Fruit fly (Drosophila melanogaster) whole organism, embryonic: ENCODE data around the gene Pif1B.

ENCODE experiments used
- Antp ChIP-seq: fragments of 200-800 bp; sonication (Bioruptor generic); optimal IDR thresholded peaks from 3 replicates; lab custom pipeline; 2016; ENCODE audit warnings: missing biosample characterization, missing genetic modification characterization
- Asciz ChIP-seq: fragments of 200-800 bp; sonication (Bioruptor generic); optimal IDR thresholded peaks from 2 replicates; lab custom pipeline; 2017; ENCODE audit warnings: missing biosample characterization, mild to moderate bottlenecking, missing genetic modification characterization, missing genetic modification reagents
- B-H2 ChIP-seq: fragments of 200-800 bp; sonication (Bioruptor generic); optimal IDR thresholded peaks from 2 replicates; lab custom pipeline; 2018; ENCODE audit warnings: missing biosample characterization, mild to moderate bottlenecking, missing genetic modification characterization
- CG11093 ChIP-seq: fragments of 200-800 bp; sonication (Bioruptor generic); IDR thresholded peaks from 3 replicates; pipeline ENCODE4 v1.3.6; 2022; ENCODE audit warnings: missing biosample characterization, missing genetic modification characterization
- CG12391 ChIP-seq: fragments of 200-800 bp; sonication (Bioruptor generic); optimal IDR thresholded peaks from 3 replicates; lab custom pipeline; 2018; ENCODE audit warnings: missing biosample characterization, mild to moderate bottlenecking, missing genetic modification characterization, moderate library complexity
- CG13775 ChIP-seq: fragments of 200-800 bp; sonication (Bioruptor generic); optimal IDR thresholded peaks from 3 replicates; lab custom pipeline; 2017; ENCODE audit warnings: missing biosample characterization, mild to moderate bottlenecking, missing genetic modification characterization
- CG15514 ChIP-seq: fragments of 200-800 bp; sonication (Bioruptor generic); optimal IDR thresholded peaks from 3 replicates; lab custom pipeline; 2017; ENCODE audit warnings: missing biosample characterization, missing genetic modification characterization, mild to moderate bottlenecking, moderate library complexity, missing genetic modification reagents
- CG1602 ChIP-seq: fragments of 200-800 bp; sonication (Bioruptor generic); optimal IDR thresholded peaks from 3 replicates; lab custom pipeline; 2016; ENCODE audit warnings: missing biosample characterization, missing genetic modification characterization
- CG16813 ChIP-seq: fragments of 200-800 bp; sonication (Bioruptor generic); IDR thresholded peaks from 3 replicates; pipeline ENCODE4 v1.3.6; 2022; ENCODE audit warnings: missing biosample characterization, missing genetic modification characterization; ENCODE audit not compliant: partially characterized antibody
- CG1792 ChIP-seq: fragments of 200-800 bp; sonication (Bioruptor generic); optimal IDR thresholded peaks from 2 replicates; lab custom pipeline; 2016; ENCODE audit warnings: missing biosample characterization, missing genetic modification characterization
- CG30020 ChIP-seq: fragments of 200-800 bp; optimal IDR thresholded peaks from 2 replicates; lab custom pipeline; 2019; ENCODE audit warnings: missing biosample characterization, mild to moderate bottlenecking, missing genetic modification characterization, moderate library complexity
- CG3407 ChIP-seq: fragments of 200-800 bp; sonication (Bioruptor generic); optimal IDR thresholded peaks from 2 replicates; lab custom pipeline; 2018; ENCODE audit warnings: missing biosample characterization, mild to moderate bottlenecking, missing genetic modification characterization
- CG3995 ChIP-seq: fragments of 200-800 bp; sonication (Bioruptor generic); optimal IDR thresholded peaks from 3 replicates; lab custom pipeline; 2016; ENCODE audit warnings: missing biosample characterization, missing genetic modification characterization
- CG4617 ChIP-seq: fragments of 200-800 bp; sonication (Bioruptor generic); optimal IDR thresholded peaks from 3 replicates; lab custom pipeline; 2016; ENCODE audit warnings: missing biosample characterization, missing genetic modification characterization, borderline replicate concordance
- CG5180 ChIP-seq: fragments of 200-800 bp; sonication (Bioruptor generic); optimal IDR thresholded peaks from 3 replicates; lab custom pipeline; 2017; ENCODE audit warnings: missing biosample characterization, missing genetic modification characterization, mild to moderate bottlenecking, moderate library complexity, missing genetic modification reagents
- CG6813 ChIP-seq: fragments of 200-800 bp; sonication (Bioruptor generic); optimal IDR thresholded peaks from 2 replicates; lab custom pipeline; 2017; ENCODE audit warnings: missing biosample characterization, missing genetic modification characterization, mild to moderate bottlenecking, moderate library complexity, missing genetic modification reagents
- CG7372 ChIP-seq: fragments of 200-800 bp; sonication (Bioruptor generic); IDR thresholded peaks from 2 replicates; pipeline ENCODE4 v1.3.6; 2022; ENCODE audit warnings: missing biosample characterization, missing genetic modification characterization
- CG8478 ChIP-seq: fragments of >200 bp; optimal IDR thresholded peaks from 2 replicates; lab custom pipeline; 2018
- CG9437 ChIP-seq: fragments of 200-800 bp; sonication (Bioruptor generic); optimal IDR thresholded peaks from 2 replicates; lab custom pipeline; 2018; ENCODE audit warnings: missing biosample characterization, mild to moderate bottlenecking, missing genetic modification characterization
- CG9609 ChIP-seq: fragments of 200-800 bp; sonication (Bioruptor generic); optimal IDR thresholded peaks from 3 replicates; lab custom pipeline; 2016; ENCODE audit warnings: missing biosample characterization, missing genetic modification characterization
- CG9876 ChIP-seq: fragments of 200-800 bp; sonication (Bioruptor generic); optimal IDR thresholded peaks from 2 replicates; lab custom pipeline; 2016; ENCODE audit warnings: missing biosample characterization, missing genetic modification characterization
- CkIIα-i1 ChIP-seq: fragments of 200-800 bp; sonication (Bioruptor generic); IDR thresholded peaks from 2 replicates; pipeline ENCODE4 v1.3.6; 2022; ENCODE audit warnings: missing biosample characterization, missing genetic modification characterization
- E2f2 ChIP-seq: fragments of 200-800 bp; sonication (Bioruptor generic); IDR thresholded peaks from 2 replicates; pipeline ENCODE4 v1.3.6; 2022; ENCODE audit warnings: missing biosample characterization, missing genetic modification characterization
- Eip74EF ChIP-seq, 2 experiments: fragments of 200-800 bp in 1 of 2; fragments of >200 bp in 1 of 2; sonication (Bioruptor generic) in 1 of 2; optimal IDR thresholded peaks; 2 replicates each; lab custom pipeline; 2017 to 2019; ENCODE audit warnings: missing biosample characterization in 2 of 2, missing genetic modification characterization in 2 of 2, mild to moderate bottlenecking in 1 of 2, moderate library complexity in 1 of 2
- Ets97D ChIP-seq: fragments of 200-800 bp; sonication (Bioruptor generic); optimal IDR thresholded peaks from 3 replicates; lab custom pipeline; 2016; ENCODE audit warnings: missing biosample characterization, missing genetic modification characterization
- MESR4 ChIP-seq: fragments of 200-800 bp; sonication (Bioruptor generic); optimal IDR thresholded peaks from 2 replicates; lab custom pipeline; 2018; ENCODE audit warnings: missing biosample characterization, mild to moderate bottlenecking, missing genetic modification characterization, moderate library complexity
- Med ChIP-seq: fragments of 200-800 bp; sonication (Bioruptor generic); peaks from one replicate; lab custom pipeline; 2016; ENCODE audit warnings: missing biosample characterization, missing genetic modification characterization, mild to moderate bottlenecking, inconsistent platforms, moderate library complexity
- Nf-YB ChIP-seq: fragments of 200-800 bp; sonication (Bioruptor generic); optimal IDR thresholded peaks from 3 replicates; lab custom pipeline; 2019; ENCODE audit warnings: missing biosample characterization, mild to moderate bottlenecking, missing genetic modification characterization, moderate library complexity
- NfI ChIP-seq: fragments of 200-800 bp; sonication (Bioruptor generic); optimal IDR thresholded peaks from 3 replicates; lab custom pipeline; 2018; ENCODE audit warnings: missing biosample characterization, mild to moderate bottlenecking, missing genetic modification characterization, moderate library complexity
- abd-A ChIP-seq: fragments of 200-800 bp; sonication (Bioruptor generic); optimal IDR thresholded peaks from 3 replicates; lab custom pipeline; 2019; ENCODE audit warnings: missing biosample characterization, mild to moderate bottlenecking, missing genetic modification characterization, moderate library complexity
- ac ChIP-seq: fragments of 200-800 bp; sonication (Bioruptor generic); optimal IDR thresholded peaks from 3 replicates; lab custom pipeline; 2017; ENCODE audit warnings: missing biosample characterization, mild to moderate bottlenecking, missing genetic modification characterization
- al ChIP-seq: fragments of 200-800 bp; sonication (Bioruptor generic); IDR thresholded peaks from 2 replicates; pipeline ENCODE4 v1.3.6; 2022; ENCODE audit warnings: missing biosample characterization, missing genetic modification characterization
- cas ChIP-seq: fragments of 200-800 bp; sonication (Bioruptor generic); IDR thresholded peaks from 2 replicates; pipeline ENCODE4 v1.3.6; 2022; ENCODE audit warnings: missing biosample characterization, missing genetic modification characterization
- chm ChIP-seq: fragments of 200-800 bp; sonication (Bioruptor generic); IDR thresholded peaks from 2 replicates; pipeline ENCODE4 v1.3.6; 2022; ENCODE audit warnings: missing biosample characterization, missing genetic modification characterization
- dmrt11E ChIP-seq: fragments of 200-800 bp; sonication (Bioruptor generic); optimal IDR thresholded peaks from 3 replicates; lab custom pipeline; 2018; ENCODE audit warnings: missing biosample characterization, mild to moderate bottlenecking, missing genetic modification characterization, moderate library complexity
- dysf ChIP-seq: fragments of 200-800 bp; sonication (Bioruptor generic); IDR thresholded peaks from 3 replicates; pipeline ENCODE4 v1.3.6; 2022; ENCODE audit warnings: missing biosample characterization, missing genetic modification characterization
- fru ChIP-seq: fragments of >200 bp; optimal IDR thresholded peaks from 2 replicates; lab custom pipeline; 2017
- gce ChIP-seq: fragments of 200-800 bp; sonication (Bioruptor generic); IDR thresholded peaks from 3 replicates; pipeline ENCODE4 v1.3.6; 2022; ENCODE audit warnings: missing biosample characterization, missing genetic modification characterization
- grn ChIP-seq: fragments of 200-800 bp; sonication (Bioruptor generic); optimal IDR thresholded peaks from 3 replicates; lab custom pipeline; 2017; ENCODE audit warnings: missing biosample characterization, missing genetic modification characterization
- her ChIP-seq: fragments of 200-800 bp; sonication (Bioruptor generic); optimal IDR thresholded peaks from 2 replicates; lab custom pipeline; 2016; ENCODE audit warnings: missing biosample characterization, missing genetic modification characterization
- jumu ChIP-seq: fragments of 200-800 bp; sonication (Bioruptor generic); optimal IDR thresholded peaks from 3 replicates; lab custom pipeline; 2016; ENCODE audit warnings: missing biosample characterization, missing genetic modification characterization
- ken ChIP-seq: fragments of 200-800 bp; sonication (Bioruptor generic); IDR thresholded peaks from 3 replicates; pipeline ENCODE4 v1.3.6; 2022; ENCODE audit warnings: missing biosample characterization, missing genetic modification characterization
- luna ChIP-seq: fragments of 200-800 bp; sonication (Bioruptor generic); optimal IDR thresholded peaks from 2 replicates; lab custom pipeline; 2016; ENCODE audit warnings: missing biosample characterization, missing genetic modification characterization
- org-1 ChIP-seq: fragments of 200-800 bp; sonication (Bioruptor generic); optimal IDR thresholded peaks from 2 replicates; lab custom pipeline; 2017; ENCODE audit warnings: missing biosample characterization, missing genetic modification characterization
- run ChIP-seq: fragments of 200-800 bp; sonication (Bioruptor generic); optimal IDR thresholded peaks from 3 replicates; lab custom pipeline; 2018; ENCODE audit warnings: missing biosample characterization, mild to moderate bottlenecking, missing genetic modification characterization
- schlank ChIP-seq: fragments of 200-800 bp; sonication (Bioruptor generic); optimal IDR thresholded peaks from 2 replicates; lab custom pipeline; 2018; ENCODE audit warnings: missing biosample characterization, mild to moderate bottlenecking, missing genetic modification characterization
- sna ChIP-seq: fragments of 200-800 bp; sonication (Bioruptor generic); IDR thresholded peaks from 2 replicates; pipeline ENCODE4 v1.3.6; 2022; ENCODE audit warnings: missing biosample characterization, missing genetic modification characterization; ENCODE audit not compliant: partially characterized antibody
- so ChIP-seq: fragments of 200-800 bp; sonication (Bioruptor generic); IDR thresholded peaks from 3 replicates; pipeline ENCODE4 v1.3.6; 2022; ENCODE audit warnings: missing biosample characterization, missing genetic modification characterization
- stc ChIP-seq: fragments of 200-800 bp; sonication (Bioruptor generic); IDR thresholded peaks from 2 replicates; pipeline ENCODE4 v1.3.6; 2022; ENCODE audit warnings: missing biosample characterization, missing genetic modification characterization
- tio ChIP-seq: fragments of 200-800 bp; sonication (Bioruptor generic); optimal IDR thresholded peaks from 2 replicates; lab custom pipeline; 2017; ENCODE audit warnings: missing biosample characterization, missing genetic modification characterization, inconsistent platforms
- trem ChIP-seq: fragments of 200-800 bp; optimal IDR thresholded peaks from 3 replicates; lab custom pipeline; 2019; ENCODE audit warnings: missing biosample characterization, mild to moderate bottlenecking, missing genetic modification characterization, moderate library complexity
- trh ChIP-seq: fragments of 200-800 bp; sonication (Bioruptor generic); optimal IDR thresholded peaks from 2 replicates; lab custom pipeline; 2016; ENCODE audit warnings: missing biosample characterization, missing genetic modification characterization
- zen ChIP-seq: fragments of 200-800 bp; sonication (Bioruptor generic); optimal IDR thresholded peaks from 3 replicates; lab custom pipeline; 2018; ENCODE audit warnings: missing biosample characterization, mild to moderate bottlenecking, missing genetic modification characterization, moderate library complexity

The Pif1B gene

dm6 chr3R:8801126-8801762 lies at the start of gene Pif1B, which contains the start of the genes Pif1A and CCT7 (continued):
- peak; percentile 28 for TF ChIP-seq CG9437 (GFP tag; lab: Kevin White, UChicago)
- TF ChIP-seq CG4617 (GFP tag; lab: Kevin White, UChicago) = peak; percentile 56
- TF ChIP-seq CkIIα-i1 (GFP tag; lab: Robert Waterston, UW) = no peak
- TF ChIP-seq Nf-YB (GFP tag; lab: Kevin White, UChicago) = no peak
- no peak for TF ChIP-seq run (tag; lab: Kevin White, UChicago)
- TF ChIP-seq sna (GFP tag; lab: Robert Waterston, UW) = peak; percentile 97
- TF ChIP-seq CG16813 (GFP tag; lab: Robert Waterston, UW) = peak; percentile 93
- no peak for TF ChIP-seq Asciz
- no peak for TF ChIP-seq jumu (GFP tag; lab: Kevin White, UChicago)
- TF ChIP-seq dysf (GFP tag; lab: Robert Waterston, UW) = no peak
- TF ChIP-seq CG8478 (lab: Kevin White, UChicago) = no peak
- TF ChIP-seq CG15514 (GFP tag; lab: Kevin White, UChicago) = peak; percentile 73
- no peak for TF ChIP-seq B-H2
- no peak for TF ChIP-seq al (GFP tag; lab: Robert Waterston, UW)
- TF ChIP-seq MESR4 = peak; percentile 66
- peak; percentile 82 for TF ChIP-seq Ets97D
- no peak for TF ChIP-seq trh (GFP tag; lab: Kevin White, UChicago)
- peak; percentile 83 for TF ChIP-seq trem (tag; lab: Kevin White, UChicago)
- no peak for TF ChIP-seq ken
- TF ChIP-seq Med (GFP tag; lab: Kevin White, UChicago) = peak; percentile 90
- TF ChIP-seq CG3995 (GFP tag; lab: Kevin White, UChicago) = peak; percentile 90
- TF ChIP-seq dmrt11E = peak; percentile 8
- no peak for TF ChIP-seq gce (GFP tag; lab: Robert Waterston, UW)
- TF ChIP-seq CG13775 = peak; percentile 5
- peak; percentile 85 for TF ChIP-seq E2f2
- TF ChIP-seq CG11093 (GFP tag; lab: Robert Waterston, UW) = no peak
- TF ChIP-seq NfI (GFP tag; lab: Kevin White, UChicago) = no peak
- TF ChIP-seq CG12391 (tag; lab: Kevin White, UChicago) = peak; percentile 40
- TF ChIP-seq her (GFP tag; lab: Kevin White, UChicago) = no peak
- TF ChIP-seq luna (GFP tag; lab: Kevin White, UChicago) = no peak
- TF ChIP-seq tio = no peak
- TF ChIP-seq abd-A = peak; percentile 68
- TF ChIP-seq CG3407 (GFP tag; lab: Kevin White, UChicago) = no peak
- peak; percentile 27 for TF ChIP-seq CG9609 (GFP tag; lab: Kevin White, UChicago)
- TF ChIP-seq grn (GFP tag; lab: Kevin White, UChicago) = no peak
- no peak for TF ChIP-seq CG9876
- no peak for TF ChIP-seq stc (GFP tag; lab: Robert Waterston, UW)
- no peak for TF ChIP-seq schlank (tag; lab: Kevin White, UChicago)
- TF ChIP-seq cas = no peak

dm6 chr3R:8850616-8851015 lies 49.6 kb upstream of the Pif1B start:
- TF ChIP-seq zen (peak; percentile 35), cas (no peak), chm (GFP tag; lab: Robert Waterston, UW) (no peak), so (GFP tag; lab: Robert Waterston, UW) (no peak), CG7372 (GFP tag; lab: Robert Waterston, UW) (no peak), CG5180 (GFP tag; lab: Kevin White, UChicago) (no peak), Eip74EF (GFP tag; optimal IDR thresholded peaks at IDR 0.05; lab: Kevin White, UChicago) (no peak), CG1792 (GFP tag; lab: Kevin White, UChicago) (no peak), org-1 (GFP tag; lab: Kevin White, UChicago) (no peak), fru (lab: Kevin White, UChicago) (no peak), CG30020 (tag; lab: Kevin White, UChicago) (no peak), Antp (no peak), ac (GFP tag; lab: Kevin White, UChicago) (peak; percentile 41), CG6813 (GFP tag; lab: Kevin White, UChicago) (peak; percentile 0), CG1602 (GFP tag; lab: Kevin White, UChicago) (no peak)
